Worm (Caenorhabditis elegans): Measurements from ENCODE around the gene F40E12.1.

DNA sequence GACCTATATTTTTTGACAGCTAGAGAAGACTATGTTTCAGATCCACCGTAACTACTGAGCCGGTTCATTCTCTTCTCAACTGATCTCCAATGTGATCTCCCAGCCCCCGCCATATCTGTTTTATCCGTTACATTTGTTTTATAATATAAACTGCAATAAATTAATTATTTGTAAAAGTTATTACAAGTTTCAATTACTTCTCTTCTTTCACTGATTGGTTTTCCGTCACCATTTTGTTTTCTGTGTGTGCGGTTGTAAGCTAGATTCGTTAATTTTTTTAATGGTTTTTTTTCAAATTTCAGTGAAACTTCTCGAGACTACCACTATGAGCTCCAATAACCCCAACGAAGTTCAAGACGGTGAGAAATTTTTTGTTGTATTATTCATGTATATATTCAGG is 13.2 kb downstream of the F40E12.1 start, which contains the start of gene M151.2:
- TF ChIP-seq nhr-85 (tag) (no peak), nhr-12 (tag; optimal IDR thresholded peaks at IDR 0.05) (no peak), aha-1 (tag; optimal IDR thresholded peaks at IDR 0.05) (no peak), zag-1 (tag; optimal IDR thresholded peaks at IDR 0.05) (no peak), ztf-4 (tag; optimal IDR thresholded peaks at IDR 0.05) (no peak)

Data from whole organism, L1 larva.